Fruit fly (Drosophila melanogaster): ENCODE data around the gene ClC-c.

DNA sequence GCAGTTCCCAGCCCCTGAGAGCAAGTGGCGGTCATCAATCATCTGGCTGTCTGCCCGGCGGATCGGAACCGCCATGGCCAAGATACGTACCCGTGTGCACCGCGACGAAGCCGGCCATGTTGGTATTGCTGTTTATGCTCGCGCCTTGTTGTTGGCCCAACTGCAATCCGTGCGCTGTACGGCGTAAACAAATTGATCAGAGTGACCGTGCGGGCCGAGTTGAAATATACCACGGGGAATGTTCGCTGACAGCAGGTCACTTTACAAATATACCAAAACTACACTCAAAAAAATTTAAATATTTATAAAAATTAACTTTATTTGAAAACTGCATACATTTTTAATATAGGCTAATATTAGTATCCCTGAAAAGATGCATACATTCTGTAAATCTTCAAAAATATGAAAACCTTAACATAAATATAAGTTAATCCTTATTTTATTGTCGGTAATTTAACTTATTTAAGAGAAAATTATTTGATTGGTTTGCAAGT lies 2.9 kb upstream of the ClC-c start, which contains the start of gene Tasp1:
- TF ChIP-seq CTCF (optimal IDR thresholded peaks at IDR 0.05): no peak
- no peak for TF ChIP-seq CG8478 (optimal IDR thresholded peaks at IDR 0.05)
